Worm (Caenorhabditis elegans): ENCODE data around the gene lgc-35.
A peak's percentile ranks its signal among the peaks of the same experiment; 100 is the strongest.

ce11 chrII:12878697-12879096, 38.7 kb upstream of the lgc-35 start:
- TF ChIP-seq mdl-1 (tag; optimal IDR thresholded peaks at IDR 0.05) (peak in 1 of 2 experiments; percentile 81), irx-1 (tag; optimal IDR thresholded peaks at IDR 0.05) (peak; percentile 14), sox-4 (tag; optimal IDR thresholded peaks at IDR 0.05) (no peak), ztf-11 (tag; optimal IDR thresholded peaks at IDR 0.05) (no peak)

All from whole organism, L1 larva.